Fruit fly (Drosophila melanogaster): ENCODE measurements around the gene Alms1b.

The Alms1b gene

DNA sequence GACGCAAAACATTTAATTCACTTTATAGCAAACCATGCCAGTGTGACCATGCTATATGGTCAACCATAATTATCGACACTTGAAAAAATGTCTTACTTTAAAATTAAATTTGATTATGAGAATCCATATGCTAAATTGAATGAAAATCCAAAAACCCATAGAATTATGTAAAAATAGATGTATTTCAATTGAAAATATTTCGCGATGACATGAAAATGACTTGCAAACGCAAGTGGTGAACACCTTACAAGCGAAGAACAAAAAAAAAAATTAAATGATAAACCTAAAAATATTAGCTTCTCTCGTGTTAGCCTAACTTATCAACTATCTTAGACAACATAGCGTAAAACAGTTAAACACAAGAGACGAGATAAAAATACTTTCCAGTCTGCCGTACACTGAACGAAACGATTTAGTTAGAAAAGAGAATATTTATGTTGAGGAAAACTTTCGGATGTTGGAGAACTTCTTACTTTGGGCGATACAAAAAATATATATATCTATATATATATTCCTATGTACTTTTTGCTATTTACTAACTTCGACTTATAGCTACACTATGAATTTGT is 49.2 kb upstream of the Alms1b start (continued):
- TF ChIP-seq disco-r (GFP tag; optimal IDR thresholded peaks at IDR 0.05) (peak; percentile 9), Awh (GFP tag; IDR thresholded peaks at IDR 0.05) (0 out of 2 replicates have a peak, but pooled peaks have one; percentile 12), Asciz (GFP tag; optimal IDR thresholded peaks at IDR 0.05) (peak; percentile 31), CG7928 (GFP tag; optimal IDR thresholded peaks at IDR 0.05) (peak; percentile 13), CG33213 (GFP tag; optimal IDR thresholded peaks at IDR 0.05) (peak; percentile 11), CG13424 (tag; optimal IDR thresholded peaks at IDR 0.05) (peak; percentile 68), CG15479 (GFP tag; optimal IDR thresholded peaks at IDR 0.05) (no peak), CG14050 (GFP tag; IDR thresholded peaks at IDR 0.05) (peak; percentile 47; the same call in 1 of the 3 replicates), sob (GFP tag; IDR thresholded peaks at IDR 0.05) (peak; percentile 42; the same call in 1 of the 2 replicates), CG17328 (GFP tag; IDR thresholded peaks at IDR 0.05) (peak; percentile 69), sisA (GFP tag; IDR thresholded peaks at IDR 0.05) (peak; percentile 49; the same call in 1 of the 2 replicates), CG16863 (GFP tag; optimal IDR thresholded peaks at IDR 0.05) (peak; percentile 61), CTCF (GFP tag; optimal IDR thresholded peaks at IDR 0.05) (no peak), Blimp-1 (GFP tag; optimal IDR thresholded peaks at IDR 0.05) (peak; percentile 55), HLH54F (GFP tag; optimal IDR thresholded peaks at IDR 0.05) (peak; percentile 59), CG18262 (tag; optimal IDR thresholded peaks at IDR 0.05) (peak; percentile 57), CG7987 (GFP tag; optimal IDR thresholded peaks at IDR 0.05) (no peak), CG18011 (GFP tag; optimal IDR thresholded peaks at IDR 0.05) (no peak), eve (GFP tag; optimal IDR thresholded peaks at IDR 0.05) (no peak), CG14667 (GFP tag; IDR thresholded peaks at IDR 0.05) (0 out of 2 replicates have a peak, but pooled peaks have one; percentile 28), tin (GFP tag; optimal IDR thresholded peaks at IDR 0.05) (peak; percentile 1), gro (GFP tag; optimal IDR thresholded peaks at IDR 0.05) (peak; percentile 24), bcd (GFP tag; optimal IDR thresholded peaks at IDR 0.05) (peak; percentile 32), Sox100B (GFP tag; optimal IDR thresholded peaks at IDR 0.05) (peak; percentile 53), Sin3A (optimal IDR thresholded peaks at IDR 0.05) (no peak), CG1233 (GFP tag; optimal IDR thresholded peaks at IDR 0.05) (peak; percentile 10), ems (GFP tag; optimal IDR thresholded peaks at IDR 0.05) (peak; percentile 48), Rfx (GFP tag; IDR thresholded peaks at IDR 0.05) (peak; percentile 63), CG14441 (GFP tag; IDR thresholded peaks at IDR 0.05) (peak; percentile 48; the same call in 1 of the 2 replicates), otp (GFP tag; IDR thresholded peaks at IDR 0.05) (peak; percentile 60; the same call in 1 of the 3 replicates), NC2β (GFP tag; optimal IDR thresholded peaks at IDR 0.05) (peak; percentile 24), CG7786 (GFP tag; optimal IDR thresholded peaks at IDR 0.05) (peak; percentile 35), CG12219 (GFP tag; optimal IDR thresholded peaks at IDR 0.05) (peak; percentile 47), CG14014 (GFP tag; IDR thresholded peaks at IDR 0.05) (peak; percentile 8; the same call in 1 of the 2 replicates), tio (GFP tag; optimal IDR thresholded peaks at IDR 0.05) (peak; percentile 67), amos (GFP tag; IDR thresholded peaks at IDR 0.05; ENCODE audit: partially characterized antibody) (no peak), prd (optimal IDR thresholded peaks at IDR 0.05) (no peak), prd (GFP tag; IDR thresholded peaks at IDR 0.05) (peak; percentile 69; the same call in 2 of the 3 replicates), Hsf (GFP tag; optimal IDR thresholded peaks at IDR 0.05) (peak; percentile 67), CG3847 (GFP tag; IDR thresholded peaks at IDR 0.05) (peak; percentile 34), D (optimal IDR thresholded peaks at IDR 0.05) (no peak), D (GFP tag; optimal IDR thresholded peaks at IDR 0.05) (peak; percentile 45), Gsc (GFP tag; IDR thresholded peaks at IDR 0.05) (no peak), CG9932 (GFP tag; IDR thresholded peaks at IDR 0.05) (peak; percentile 51; the same call in 1 of the 2 replicates), chm (GFP tag; IDR thresholded peaks at IDR 0.05) (no peak), CG9817 (tag; optimal IDR thresholded peaks at IDR 0.05) (peak; percentile 26), unpg (GFP tag; optimal IDR thresholded peaks at IDR 0.05) (peak; percentile 71), lov (optimal IDR thresholded peaks at IDR 0.05) (no peak), lov (GFP tag; IDR thresholded peaks at IDR 0.05) (no peak), H15 (GFP tag; IDR thresholded peaks at IDR 0.05) (0 out of 3 replicates have a peak, but pooled peaks have one; percentile 45), NC2α (GFP tag; optimal IDR thresholded peaks at IDR 0.05) (peak; percentile 26), CG12391 (tag; optimal IDR thresholded peaks at IDR 0.05) (peak; percentile 67)
